Worm (Caenorhabditis elegans) whole organism, midembryonic: Measurements from ENCODE around the gene T16A1.4.

ENCODE experiments used
- T22C8.4 ChIP-seq: fragments of 200-800 bp; sonication (Bioruptor generic); IDR thresholded peaks from 2 replicates; pipeline ENCODE4 v1.3.6; 2022; ENCODE audit warnings: missing genetic modification characterization, missing compliant biosample characterization
- cog-1 ChIP-seq: sonication (generic microtip); optimal IDR thresholded peaks from 2 replicates; lab custom pipeline; 2016; ENCODE audit warnings: missing genetic modification characterization, missing compliant biosample characterization
- flt-1 ChIP-seq: fragments of 200-800 bp; sonication (Bioruptor generic); IDR thresholded peaks from 2 replicates; pipeline ENCODE4 v1.3.6; 2022; ENCODE audit warnings: missing genetic modification characterization, missing compliant biosample characterization
- klf-2 ChIP-seq: fragments of 200-800 bp; sonication (Bioruptor generic); conservative IDR thresholded peaks from 2 replicates; pipeline ENCODE4 v1.3.6; 2022; ENCODE audit warnings: missing genetic modification reagents, missing genetic modification characterization, missing compliant biosample characterization
- med-1 ChIP-seq: sonication (generic microtip); optimal IDR thresholded peaks from 2 replicates; lab custom pipeline; 2017; ENCODE audit warnings: missing genetic modification characterization, mild to moderate bottlenecking, missing compliant biosample characterization, antibody characterized with exemption, missing genetic modification reagents; ENCODE audit not compliant: insufficient read depth
- ref-1 ChIP-seq: fragments of 200-800 bp; sonication (Bioruptor generic); conservative IDR thresholded peaks from 2 replicates; pipeline ENCODE4 v1.3.6; 2022; ENCODE audit warnings: missing genetic modification reagents, missing genetic modification characterization, missing compliant biosample characterization
- tab-1 ChIP-seq: fragments of 200-800 bp; sonication (Bioruptor generic); IDR thresholded peaks from 2 replicates; pipeline ENCODE4 v1.3.6; 2022; ENCODE audit warnings: missing genetic modification characterization, missing compliant biosample characterization
- ztf-23 ChIP-seq: fragments of 200-800 bp; sonication (Bioruptor generic); IDR thresholded peaks from 2 replicates; pipeline ENCODE4 v1.3.6; 2022; ENCODE audit warnings: missing genetic modification reagents, missing genetic modification characterization, missing compliant biosample characterization
- ztf-29 ChIP-seq: fragments of 200-800 bp; sonication (Bioruptor generic); IDR thresholded peaks from 2 replicates; pipeline ENCODE4 v1.3.6; 2022; ENCODE audit warnings: missing genetic modification reagents, missing genetic modification characterization, missing compliant biosample characterization

ce11 chrII:2112948-2113347, 31.6 kb downstream of the T16A1.4 start, which contains the start of gene R52.6:
- TF ChIP-seq flt-1 (GFP tag; lab: Robert Waterston, UW), result no peak
- TF ChIP-seq med-1 (GFP tag; lab: Kevin White, UChicago), result no peak
- no peak for TF ChIP-seq ztf-23 (GFP tag; lab: Robert Waterston, UW)
- TF ChIP-seq tab-1 (GFP tag; lab: Robert Waterston, UW), result no peak
- no peak for TF ChIP-seq T22C8.4 (GFP tag; lab: Robert Waterston, UW)
- no peak for TF ChIP-seq cog-1 (tag; lab: Kevin White, UChicago)
- no peak for TF ChIP-seq klf-2
- TF ChIP-seq ref-1 (GFP tag; lab: Robert Waterston, UW), result no peak
- no peak for TF ChIP-seq ztf-29 (GFP tag; lab: Robert Waterston, UW)
